Fruit fly (Drosophila melanogaster) whole organism, prepupa: ENCODE measurements around the gene CG15385.

Experiments used
- Blimp-1 ChIP-seq: fragments of 200-800 bp; sonication (Bioruptor generic); optimal IDR thresholded peaks from 3 replicates; lab custom pipeline; 2017; ENCODE audit warnings: missing biosample characterization, missing genetic modification characterization, mild to moderate bottlenecking, moderate library complexity, missing genetic modification reagents
- CG10631 ChIP-seq: fragments of 200-800 bp; sonication (Bioruptor generic); optimal IDR thresholded peaks from 2 replicates; lab custom pipeline; 2016; ENCODE audit warnings: missing biosample characterization, missing genetic modification characterization
- CG10669 ChIP-seq: fragments of 200-800 bp; sonication (Bioruptor generic); optimal IDR thresholded peaks from 3 replicates; lab custom pipeline; 2018; ENCODE audit warnings: missing biosample characterization, mild to moderate bottlenecking, missing genetic modification characterization, moderate library complexity
- CG11294 ChIP-seq: fragments of 200-800 bp; sonication (Bioruptor generic); IDR thresholded peaks from 2 replicates; pipeline ENCODE4 v1.3.6; 2022; ENCODE audit warnings: missing biosample characterization, missing genetic modification characterization
- CG11762 ChIP-seq: fragments of 200-800 bp; sonication (Bioruptor generic); optimal IDR thresholded peaks from 3 replicates; lab custom pipeline; 2016; ENCODE audit warnings: missing biosample characterization, missing genetic modification characterization; ENCODE audit not compliant: insufficient read depth
- CG3032 ChIP-seq: fragments of 200-800 bp; optimal IDR thresholded peaks from 2 replicates; lab custom pipeline; 2019; ENCODE audit warnings: missing biosample characterization, mild to moderate bottlenecking, missing genetic modification characterization, moderate library complexity
- CG31627 ChIP-seq: fragments of 200-800 bp; sonication (Bioruptor generic); optimal IDR thresholded peaks from 3 replicates; lab custom pipeline; 2016; ENCODE audit warnings: missing biosample characterization, missing genetic modification characterization
- CG32006 ChIP-seq: fragments of 200-800 bp; sonication (Bioruptor generic); optimal IDR thresholded peaks from 3 replicates; lab custom pipeline; 2017; ENCODE audit warnings: missing biosample characterization, mild to moderate bottlenecking, missing genetic modification characterization
- CG3919 ChIP-seq: fragments of 200-800 bp; sonication (Bioruptor generic); optimal IDR thresholded peaks from 3 replicates; lab custom pipeline; 2016; ENCODE audit warnings: missing biosample characterization, missing genetic modification characterization
- CG4318 ChIP-seq: fragments of 200-800 bp; sonication (Bioruptor generic); optimal IDR thresholded peaks from 3 replicates; lab custom pipeline; 2017; ENCODE audit warnings: missing biosample characterization, mild to moderate bottlenecking, missing genetic modification characterization
- CG6276 ChIP-seq: fragments of 200-800 bp; sonication (Bioruptor generic); optimal IDR thresholded peaks from 2 replicates; lab custom pipeline; 2017; ENCODE audit warnings: missing biosample characterization, mild to moderate bottlenecking, missing genetic modification characterization
- CG6792 ChIP-seq: fragments of 200-800 bp; sonication (Bioruptor generic); optimal IDR thresholded peaks from 3 replicates; lab custom pipeline; 2016; ENCODE audit warnings: missing biosample characterization, missing genetic modification characterization
- CG6808 ChIP-seq: fragments of 200-800 bp; sonication (Bioruptor generic); optimal IDR thresholded peaks from 3 replicates; lab custom pipeline; 2017; ENCODE audit warnings: missing biosample characterization, missing genetic modification characterization, mild to moderate bottlenecking, moderate library complexity, missing genetic modification reagents
- CG7368 ChIP-seq: fragments of 200-800 bp; sonication (Bioruptor generic); optimal IDR thresholded peaks from 3 replicates; lab custom pipeline; 2016; ENCODE audit warnings: missing biosample characterization, missing genetic modification characterization
- CG8119 ChIP-seq: fragments of 200-800 bp; sonication (Bioruptor generic); IDR thresholded peaks from 3 replicates; pipeline ENCODE4 v1.3.6; 2022; ENCODE audit warnings: missing biosample characterization, missing genetic modification characterization
- CG8319 ChIP-seq: fragments of 200-800 bp; sonication (Bioruptor generic); optimal IDR thresholded peaks from 3 replicates; lab custom pipeline; 2016; ENCODE audit warnings: missing biosample characterization, missing genetic modification characterization
- CG8632 ChIP-seq: fragments of 200-800 bp; sonication (Bioruptor generic); optimal IDR thresholded peaks from 3 replicates; lab custom pipeline; 2016; ENCODE audit warnings: missing biosample characterization, missing genetic modification characterization
- CG9139 ChIP-seq: fragments of 200-800 bp; sonication (Bioruptor generic); optimal IDR thresholded peaks from 3 replicates; lab custom pipeline; 2017; ENCODE audit warnings: missing biosample characterization, mild to moderate bottlenecking, missing genetic modification characterization
- Eip75B ChIP-seq: fragments of 200-800 bp; sonication (Bioruptor generic); optimal IDR thresholded peaks from 3 replicates; lab custom pipeline; 2016; ENCODE audit warnings: missing biosample characterization, missing genetic modification characterization
- Eip78C ChIP-seq: fragments of 200-800 bp; sonication (Bioruptor generic); peaks from one replicate; lab custom pipeline; 2016; ENCODE audit warnings: missing biosample characterization, missing genetic modification characterization
- Eip93F ChIP-seq: fragments of 200-800 bp; sonication (Bioruptor generic); optimal IDR thresholded peaks from 2 replicates; lab custom pipeline; 2016; ENCODE audit warnings: missing biosample characterization, mild to moderate bottlenecking, missing genetic modification characterization
- Hr38 ChIP-seq: sonication (Bioruptor generic); optimal IDR thresholded peaks from 2 replicates; lab custom pipeline; 2016; ENCODE audit warnings: missing biosample characterization, missing genetic modification characterization
- Hr39 ChIP-seq: fragments of 200-800 bp; sonication (Bioruptor generic); optimal IDR thresholded peaks from 2 replicates; lab custom pipeline; 2016; ENCODE audit warnings: missing biosample characterization, missing genetic modification characterization
- OdsH ChIP-seq: fragments of 200-800 bp; sonication (Bioruptor generic); optimal IDR thresholded peaks from 3 replicates; lab custom pipeline; 2016; ENCODE audit warnings: missing biosample characterization, missing genetic modification characterization
- Sox102F ChIP-seq: fragments of 200-800 bp; sonication (Bioruptor generic); optimal IDR thresholded peaks from 2 replicates; lab custom pipeline; 2016; ENCODE audit warnings: missing biosample characterization, mild to moderate bottlenecking, missing genetic modification characterization
- Sox14 ChIP-seq: fragments of 200-800 bp; sonication (Bioruptor generic); optimal IDR thresholded peaks from 3 replicates; lab custom pipeline; 2016; ENCODE audit warnings: missing biosample characterization, missing genetic modification characterization
- achi ChIP-seq: fragments of 200-800 bp; sonication (Bioruptor generic); optimal IDR thresholded peaks from 3 replicates; lab custom pipeline; 2016; ENCODE audit warnings: missing biosample characterization, missing genetic modification characterization
- acj6 ChIP-seq: fragments of 200-800 bp; sonication (Bioruptor generic); optimal IDR thresholded peaks from 3 replicates; lab custom pipeline; 2016; ENCODE audit warnings: missing biosample characterization, missing genetic modification characterization
- dsx ChIP-seq: fragments of 200-800 bp; optimal IDR thresholded peaks from 3 replicates; lab custom pipeline; 2019; ENCODE audit warnings: missing biosample characterization, mild to moderate bottlenecking, missing genetic modification characterization, moderate library complexity; ENCODE audit not compliant: poor library complexity, severe bottlenecking
- eg ChIP-seq: fragments of 200-800 bp; sonication (Bioruptor generic); IDR thresholded peaks from 3 replicates; pipeline ENCODE4 v1.3.6; 2022; ENCODE audit warnings: missing biosample characterization, missing genetic modification characterization
- esn ChIP-seq: fragments of 200-800 bp; sonication (Bioruptor generic); optimal IDR thresholded peaks from 2 replicates; lab custom pipeline; 2016; ENCODE audit warnings: missing biosample characterization, mild to moderate bottlenecking, missing genetic modification characterization, moderate library complexity
- fkh ChIP-seq: fragments of 200-800 bp; sonication (Bioruptor generic); optimal IDR thresholded peaks from 3 replicates; lab custom pipeline; 2017; ENCODE audit warnings: missing biosample characterization, mild to moderate bottlenecking, missing genetic modification characterization, moderate library complexity
- lz ChIP-seq: fragments of 200-800 bp; sonication (Bioruptor generic); optimal IDR thresholded peaks from 3 replicates; lab custom pipeline; 2016; ENCODE audit warnings: missing biosample characterization, missing genetic modification characterization
- net ChIP-seq: fragments of 200-800 bp; sonication (Bioruptor generic); optimal IDR thresholded peaks from 3 replicates; lab custom pipeline; 2016; ENCODE audit warnings: missing biosample characterization, missing genetic modification characterization
- pdm3 ChIP-seq: fragments of 200-800 bp; sonication (Bioruptor generic); optimal IDR thresholded peaks from 3 replicates; lab custom pipeline; 2016; ENCODE audit warnings: missing biosample characterization, missing genetic modification characterization
- spab ChIP-seq: fragments of 200-800 bp; sonication (Bioruptor generic); optimal IDR thresholded peaks from 2 replicates; lab custom pipeline; 2017; ENCODE audit warnings: missing biosample characterization, mild to moderate bottlenecking, missing genetic modification characterization, missing genetic modification reagents
- ss ChIP-seq, 2 experiments: fragments of 200-800 bp; sonication (Bioruptor generic); optimal IDR thresholded peaks; 2 replicates in 1 of 2; 3 replicates in 1 of 2; lab custom pipeline; 2017 to 2018; ENCODE audit warnings: mild to moderate bottlenecking in 2 of 2, missing biosample characterization in 2 of 2, missing genetic modification characterization in 2 of 2, moderate library complexity in 1 of 2
- svp ChIP-seq: fragments of 200-800 bp; sonication (Bioruptor generic); peaks from one replicate; lab custom pipeline; 2016; ENCODE audit warnings: missing biosample characterization, missing genetic modification characterization
- topi ChIP-seq: fragments of 200-800 bp; sonication (Bioruptor generic); optimal IDR thresholded peaks from 3 replicates; lab custom pipeline; 2016; ENCODE audit warnings: missing biosample characterization, missing genetic modification characterization

Gene CG15385

DNA sequence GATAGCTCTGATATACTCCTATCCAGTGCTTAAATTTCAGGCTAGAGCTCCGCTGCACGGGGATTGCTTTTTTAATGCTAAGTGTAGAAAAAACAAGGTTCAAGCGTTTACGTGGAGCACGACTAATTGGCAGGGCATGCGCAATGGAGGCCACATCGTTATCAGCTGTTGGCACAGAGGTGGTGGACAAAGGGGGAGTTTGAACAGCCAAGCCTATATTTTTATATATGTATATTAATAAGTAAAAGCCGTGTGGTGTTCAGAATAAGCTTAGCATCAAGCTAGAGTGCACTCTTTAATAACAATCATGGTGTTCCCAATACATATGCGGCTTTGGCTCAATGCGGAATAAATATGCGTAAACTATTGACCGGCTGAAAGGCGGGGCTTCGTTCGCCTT is at the start of gene CG15385:
Gene CG15385, minus strand, starts transcription at position 94 of the 400 bp plus-strand sequence.
- TF ChIP-seq CG7368 (no peak), Eip78C (GFP tag; lab: Kevin White, UChicago) (peak; percentile 58)

DNA sequence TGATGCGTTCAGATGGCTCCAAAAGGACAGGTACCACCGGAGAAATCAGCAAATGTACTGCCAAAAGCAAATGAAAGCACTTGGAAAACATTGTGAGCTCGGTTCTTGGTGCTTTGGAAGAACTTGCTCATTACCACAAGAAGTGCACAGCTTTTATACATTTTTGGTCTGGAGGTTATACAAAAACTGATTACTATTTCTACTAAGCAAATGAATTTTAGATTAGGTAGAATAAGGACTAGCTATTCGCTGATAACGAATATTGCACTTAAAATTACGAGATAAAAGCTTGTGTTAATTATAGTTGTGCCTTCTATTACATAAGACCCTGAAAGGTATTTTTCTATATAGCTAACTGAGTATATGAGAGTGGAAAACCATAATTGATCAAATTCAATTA is 42.6 kb upstream of the CG15385 start, which contains the start of gene Send1:
Gene Send1, minus strand, starts transcription at position 101 of the 400 bp plus-strand sequence.
- TF ChIP-seq CG8319 (GFP tag; lab: Kevin White, UChicago) (no peak), spab (no peak), CG7368 (no peak)

DNA sequence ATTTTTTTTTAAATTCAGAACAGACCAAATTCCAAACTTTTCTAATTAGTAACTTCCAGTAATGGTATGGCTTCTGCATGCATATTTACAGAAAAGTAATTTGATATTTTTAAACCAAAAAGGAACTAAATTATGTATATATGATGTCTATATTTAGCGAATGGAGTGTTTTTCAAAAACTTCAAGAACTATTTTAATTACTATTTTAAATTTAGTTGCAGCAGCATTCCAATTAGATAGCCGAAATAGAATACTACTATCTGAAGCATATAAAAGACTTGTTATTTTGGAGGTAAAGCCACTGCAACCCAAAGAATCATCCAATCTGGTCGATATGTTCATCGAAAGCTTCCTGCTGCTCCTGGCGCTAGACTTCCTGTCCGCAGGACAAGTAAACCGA is 40.4 kb upstream of the CG15385 start, which contains the start of gene CG17234:
Gene CG17234, plus strand, starts transcription at position 301 of the 400 bp plus-strand sequence.
- TF ChIP-seq CG9139 (GFP tag; lab: Kevin White, UChicago): no peak
- TF ChIP-seq CG4318 (GFP tag; lab: Kevin White, UChicago): no peak
- TF ChIP-seq CG6808: no peak
- TF ChIP-seq dsx: no peak
- TF ChIP-seq svp (GFP tag; lab: Kevin White, UChicago): no peak
- no peak for TF ChIP-seq CG3919 (GFP tag; lab: Kevin White, UChicago)
- TF ChIP-seq CG32006 (GFP tag; lab: Kevin White, UChicago): no peak
- TF ChIP-seq achi (GFP tag; lab: Kevin White, UChicago): no peak
- no peak for TF ChIP-seq Hr39
- no peak for TF ChIP-seq OdsH (GFP tag; lab: Kevin White, UChicago)

DNA sequence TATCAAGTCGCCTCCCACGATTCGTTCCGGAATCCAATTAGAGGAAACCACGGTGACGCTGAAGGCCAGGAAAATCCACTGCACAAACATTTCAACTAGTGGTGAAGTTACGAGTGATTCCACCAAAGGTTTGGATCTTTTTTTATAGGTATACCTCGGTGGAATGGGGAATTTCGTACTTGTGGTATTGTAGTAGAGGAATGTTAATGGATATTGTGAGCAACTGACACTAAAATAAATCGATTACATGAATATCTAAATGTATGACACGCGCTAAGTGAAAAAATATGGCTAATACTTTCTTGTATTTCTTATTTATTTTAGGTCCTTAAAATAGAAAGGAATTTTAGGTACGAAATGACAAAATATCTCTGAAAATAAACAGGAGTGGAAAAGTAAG is 39.9 kb upstream of the CG15385 start, which contains the start of gene CG17239:
Gene CG17239, minus strand, starts transcription at position 101 of the 400 bp plus-strand sequence.
- no peak for TF ChIP-seq CG8319 (GFP tag; lab: Kevin White, UChicago)
- no peak for TF ChIP-seq topi (GFP tag; lab: Kevin White, UChicago)
- TF ChIP-seq Hr38: no peak
- no peak for TF ChIP-seq CG3919 (GFP tag; lab: Kevin White, UChicago)
- TF ChIP-seq CG32006 (GFP tag; lab: Kevin White, UChicago): no peak
- TF ChIP-seq CG7368: no peak
- no peak for TF ChIP-seq CG3032
- no peak for TF ChIP-seq acj6 (GFP tag; lab: Kevin White, UChicago)
- TF ChIP-seq dsx: no peak
- no peak for TF ChIP-seq Sox14 (GFP tag; lab: Kevin White, UChicago)
- TF ChIP-seq esn: no peak
- TF ChIP-seq CG6276 (GFP tag; lab: Kevin White, UChicago): no peak
- TF ChIP-seq Sox102F (GFP tag; lab: Kevin White, UChicago): no peak
- TF ChIP-seq CG11762 (GFP tag; lab: Kevin White, UChicago): no peak
- no peak for TF ChIP-seq Eip93F (GFP tag; lab: Kevin White, UChicago)
- no peak for TF ChIP-seq CG8632 (GFP tag; lab: Kevin White, UChicago)

DNA sequence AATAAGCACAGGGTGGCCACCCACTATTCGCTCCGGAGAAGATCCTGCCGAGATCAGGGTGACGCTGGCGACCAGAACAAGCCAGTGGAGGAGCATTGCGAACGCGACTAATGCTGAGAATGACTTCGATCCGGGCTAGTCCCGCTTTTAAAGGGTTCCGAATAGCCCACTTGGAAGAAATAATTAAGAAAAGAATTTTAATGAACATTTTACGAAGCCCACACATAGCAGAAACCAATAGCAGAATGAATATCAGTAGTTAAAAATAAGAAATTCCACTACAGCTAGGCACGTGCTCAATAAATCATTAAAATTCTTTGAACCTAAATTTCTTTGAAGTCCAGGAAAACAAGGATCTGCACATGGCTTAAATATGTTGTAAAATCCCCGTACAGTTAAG is 38.8 kb upstream of the CG15385 start, which contains the start of gene Ser12:
Gene Ser12, minus strand, starts transcription at position 101 of the 400 bp plus-strand sequence.
- TF ChIP-seq ss (GFP tag; optimal IDR thresholded peaks at IDR 0.05; lab: Kevin White, UChicago) (no peak), CG11294 (GFP tag; lab: Robert Waterston, UW) (no peak), eg (GFP tag; lab: Robert Waterston, UW) (no peak), CG3919 (GFP tag; lab: Kevin White, UChicago) (no peak), Eip78C (GFP tag; lab: Kevin White, UChicago) (no peak), Blimp-1 (GFP tag; lab: Kevin White, UChicago) (no peak), Hr39 (no peak), CG8632 (GFP tag; lab: Kevin White, UChicago) (no peak)

DNA sequence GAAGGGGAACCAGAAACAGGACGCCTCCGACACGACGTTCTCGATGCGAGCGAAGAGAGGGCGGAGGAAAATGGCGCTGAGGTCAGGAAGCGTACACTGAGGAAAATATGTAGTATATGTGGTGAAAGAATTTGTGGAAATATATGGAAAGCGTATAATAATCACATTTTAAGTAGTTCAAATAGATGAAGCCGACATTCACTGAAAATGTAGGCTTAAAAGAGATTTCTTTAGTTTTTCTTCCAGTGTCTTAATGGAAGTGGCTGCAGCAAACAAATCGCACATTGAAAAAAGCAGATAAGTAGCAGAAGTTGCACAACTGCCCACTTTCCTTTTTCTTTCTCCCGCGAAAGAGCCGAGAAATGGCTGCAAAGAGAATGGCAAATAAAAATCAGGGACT is 37.2 kb upstream of the CG15385 start:
- TF ChIP-seq CG3919 (GFP tag; lab: Kevin White, UChicago) (peak; percentile 25), CG7368 (no peak), fkh (GFP tag; lab: Kevin White, UChicago) (no peak), CG6808 (peak; percentile 9), Eip75B (peak; percentile 9), acj6 (GFP tag; lab: Kevin White, UChicago) (peak; percentile 31), CG10631 (GFP tag; lab: Kevin White, UChicago) (peak; percentile 8), CG4318 (GFP tag; lab: Kevin White, UChicago) (no peak), lz (GFP tag; lab: Kevin White, UChicago) (no peak), Hr38 (peak; percentile 16), CG32006 (GFP tag; lab: Kevin White, UChicago) (peak; percentile 17), CG31627 (GFP tag; lab: Kevin White, UChicago) (peak; percentile 14), eg (GFP tag; lab: Robert Waterston, UW) (0 out of 3 replicates have a peak, but pooled peaks have one; percentile 25), CG8119 (GFP tag; lab: Robert Waterston, UW) (0 out of 3 replicates have a peak, but pooled peaks have one; percentile 20), Eip78C (GFP tag; lab: Kevin White, UChicago) (peak; percentile 63), net (GFP tag; lab: Kevin White, UChicago) (no peak), pdm3 (GFP tag; lab: Kevin White, UChicago) (peak; percentile 22), Hr39 (peak; percentile 10), CG6792 (GFP tag; lab: Kevin White, UChicago) (no peak), OdsH (GFP tag; lab: Kevin White, UChicago) (peak; percentile 13), CG10669 (GFP tag; lab: Kevin White, UChicago) (peak; percentile 5)
